Fruit fly (Drosophila melanogaster) S2 (cell line): ENCODE measurements around the gene CG32939.

Experiments
- CG8478 ChIP-seq: fragments of >200 bp; optimal IDR thresholded peaks from 2 replicates; lab custom pipeline; 2018
- CTCF ChIP-seq, 2 experiments: fragments of >200 bp; optimal IDR thresholded peaks; 2 replicates each; lab custom pipeline; 2018

CG32939 gene

dm6 chr3R:9740713-9741112, 47.8 kb downstream of the CG32939 start, which contains the start of gene Pnn:
Pnn (plus strand) TSS chr3R:9740899.
- TF ChIP-seq CTCF (optimal IDR thresholded peaks at IDR 0.05; lab: Kevin White, UChicago) (no peak), CG8478 (lab: Kevin White, UChicago) (no peak)

dm6 chr3R:9743217-9743616, 50.3 kb downstream of the CG32939 start, which contains the start of gene CG31415:
CG31415 (plus strand) TSS chr3R:9743517.
- TF ChIP-seq CTCF (optimal IDR thresholded peaks at IDR 0.05; lab: Kevin White, UChicago) (no peak), CG8478 (lab: Kevin White, UChicago) (no peak)

dm6 chr3R:9743995-9744394, 51.1 kb downstream of the CG32939 start:
- TF ChIP-seq CG8478 (lab: Kevin White, UChicago) = no peak
- no peak for TF ChIP-seq CTCF (optimal IDR thresholded peaks at IDR 0.05; lab: Kevin White, UChicago)
